Worm (Caenorhabditis elegans) whole organism, L2 larva: ENCODE results near the gene fbxa-10.

Experiments used
- ama-1 ChIP-seq: fragments of 150-350 bp; optimal IDR thresholded peaks from 2 replicates; lab custom pipeline; 2018; ENCODE audit warnings: inconsistent platforms
- elt-3 ChIP-seq: sonication (generic microtip); optimal IDR thresholded peaks from 2 replicates; lab custom pipeline; 2017; ENCODE audit warnings: missing biosample characterization, missing genetic modification characterization
- mdl-1 ChIP-seq, 2 experiments: fragments of 150-350 bp in 1 of 2; sonication (generic microtip) in 1 of 2; optimal IDR thresholded peaks; 2 replicates each; lab custom pipeline; 2017; ENCODE audit warnings: missing biosample characterization in 2 of 2, missing genetic modification characterization in 2 of 2
- snpc-4 ChIP-seq: fragments of 150-350 bp; optimal IDR thresholded peaks from 2 replicates; lab custom pipeline; 2014; ENCODE audit warnings: missing biosample characterization, missing genetic modification characterization
- zag-1 ChIP-seq: fragments of 150-350 bp; optimal IDR thresholded peaks from 2 replicates; lab custom pipeline; 2014; ENCODE audit warnings: missing biosample characterization, missing genetic modification characterization
- ztf-11 ChIP-seq: sonication (generic microtip); optimal IDR thresholded peaks from 2 replicates; lab custom pipeline; 2017; ENCODE audit warnings: missing biosample characterization, missing genetic modification characterization

DNA sequence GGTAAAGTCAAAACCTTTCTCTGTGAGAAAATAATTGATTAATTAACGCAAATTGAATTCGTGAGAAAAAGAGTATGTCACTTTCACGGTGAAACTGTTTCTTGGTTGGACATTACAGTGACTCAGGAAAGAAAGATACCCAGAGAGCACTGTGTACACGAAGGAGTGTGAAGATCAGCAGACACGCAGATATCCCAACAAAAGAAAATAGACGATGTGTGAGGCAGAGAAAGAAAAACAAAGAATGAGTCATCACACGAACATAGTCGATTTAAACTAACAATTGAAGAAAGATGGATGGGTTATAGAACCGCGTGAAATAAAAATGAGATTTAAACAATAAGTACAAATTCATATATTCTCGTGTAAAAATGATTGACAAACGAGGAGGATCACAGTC lies 44.2 kb upstream of the fbxa-10 start:
- no peak for TF ChIP-seq elt-3 (tag; lab: Kevin White, UChicago)
- TF ChIP-seq mdl-1 (tag; optimal IDR thresholded peaks at IDR 0.05; lab: Kevin White, UChicago), result no peak
- TF ChIP-seq zag-1 (tag; lab: Kevin White, UChicago), result no peak
- no peak for TF ChIP-seq ztf-11
- no peak for TF ChIP-seq ama-1 (lab: Kevin White, UChicago)
- no peak for TF ChIP-seq snpc-4 (tag; lab: Kevin White, UChicago)
